Fruit fly (Drosophila melanogaster): ENCODE measurements around the gene Ucp4B.
A peak's percentile ranks its signal among the peaks of the same experiment; 100 is the strongest.

Gene Ucp4B

dm6 chr2L:5943229-5944078, 26.2 kb upstream of the Ucp4B start, which contains the start of the genes Sfp26Ad and Gpdh1 (continued):
- peak; percentile 66 for TF ChIP-seq CG7839 (tag; optimal IDR thresholded peaks at IDR 0.05)
- TF ChIP-seq CG9215 (GFP tag; IDR thresholded peaks at IDR 0.05) = peak; percentile 62
- no peak for TF ChIP-seq CG10431 (GFP tag; optimal IDR thresholded peaks at IDR 0.05)
- peak; percentile 15 for TF ChIP-seq sima (GFP tag; optimal IDR thresholded peaks at IDR 0.05)
- no peak for TF ChIP-seq CG8359 (GFP tag; optimal IDR thresholded peaks at IDR 0.05; ENCODE audit: borderline replicate concordance)
- TF ChIP-seq CG6654 (GFP tag; optimal IDR thresholded peaks at IDR 0.05) = no peak
- peak; percentile 75 for TF ChIP-seq MBD-R2 (GFP tag; IDR thresholded peaks at IDR 0.05)
- TF ChIP-seq slou (GFP tag; optimal IDR thresholded peaks at IDR 0.05) = peak; percentile 74
- peak; percentile 74 for TF ChIP-seq chn (GFP tag; optimal IDR thresholded peaks at IDR 0.05)
- TF ChIP-seq Gsc (GFP tag; IDR thresholded peaks at IDR 0.05) = no peak
- TF ChIP-seq trh (GFP tag; optimal IDR thresholded peaks at IDR 0.05) = peak; percentile 65
- TF ChIP-seq stc (GFP tag; IDR thresholded peaks at IDR 0.05) = peak; percentile 46
- TF ChIP-seq HLHmδ (GFP tag; optimal IDR thresholded peaks at IDR 0.05) = peak; percentile 28
- TF ChIP-seq shn (GFP tag; optimal IDR thresholded peaks at IDR 0.05) = peak; percentile 55
- TF ChIP-seq CG11093 (GFP tag; IDR thresholded peaks at IDR 0.05) = no peak
- peak; percentile 58 for TF ChIP-seq CG18619 (GFP tag; optimal IDR thresholded peaks at IDR 0.05)
- TF ChIP-seq ttk (GFP tag; IDR thresholded peaks at IDR 0.05) = peak; percentile 45; the same call in 1 of the 2 replicates
- peak; percentile 72 for TF ChIP-seq repo (GFP tag; optimal IDR thresholded peaks at IDR 0.05)

- TF ChIP-seq seq (GFP tag; IDR thresholded peaks at IDR 0.05) (no peak), E2f2 (GFP tag; IDR thresholded peaks at IDR 0.05) (peak; percentile 38; the same call in 1 of the 2 replicates), esg (GFP tag; conservative IDR thresholded peaks at IDR 0.05) (no peak), CG6654 (GFP tag; optimal IDR thresholded peaks at IDR 0.05) (no peak), chinmo (GFP tag; IDR thresholded peaks at IDR 0.05; ENCODE audit: partially characterized antibody) (peak; percentile 81; the same call in 1 of the 4 replicates), B-H2 (GFP tag; optimal IDR thresholded peaks at IDR 0.05) (peak; percentile 48), ato (GFP tag; IDR thresholded peaks at IDR 0.05; ENCODE audit: partially characterized antibody) (peak; percentile 27; the same call in 1 of the 2 replicates), CG34422 (GFP tag; IDR thresholded peaks at IDR 0.05) (peak; percentile 35; the same call in 1 of the 3 replicates), fd64A (GFP tag; optimal IDR thresholded peaks at IDR 0.05) (peak; percentile 21), Dll (GFP tag; IDR thresholded peaks at IDR 0.05; ENCODE audit: partially characterized antibody) (peak; percentile 50; the same call in 2 of the 4 replicates), NC2α (GFP tag; optimal IDR thresholded peaks at IDR 0.05) (peak; percentile 50), CG42726 (GFP tag; IDR thresholded peaks at IDR 0.05; ENCODE audit: partially characterized antibody) (0 out of 2 replicates have a peak, but pooled peaks have one; percentile 53), D (optimal IDR thresholded peaks at IDR 0.05) (no peak), D (GFP tag; optimal IDR thresholded peaks at IDR 0.05) (no peak), HmgZ (tag; optimal IDR thresholded peaks at IDR 0.05) (peak; percentile 53), onecut (GFP tag; IDR thresholded peaks at IDR 0.05) (peak; percentile 18; the same call in 1 of the 2 replicates), CG11696 (GFP tag; IDR thresholded peaks at IDR 0.05) (no peak), Med (GFP tag) (peak; percentile 82), crol (GFP tag; IDR thresholded peaks at IDR 0.05) (peak; percentile 56; the same call in 1 of the 2 replicates), jumu (GFP tag; optimal IDR thresholded peaks at IDR 0.05) (peak; percentile 23), Dref (GFP tag; IDR thresholded peaks at IDR 0.05) (no peak), lola (GFP tag; optimal IDR thresholded peaks at IDR 0.05) (peak in 1 of 3 experiments; percentile 3), lov (optimal IDR thresholded peaks at IDR 0.05) (no peak), lov (GFP tag; IDR thresholded peaks at IDR 0.05) (no peak), ase (GFP tag; IDR thresholded peaks at IDR 0.05) (no peak), grn (GFP tag; optimal IDR thresholded peaks at IDR 0.05) (peak; percentile 97), wdn (GFP tag; IDR thresholded peaks at IDR 0.05) (no peak), Adf1 (GFP tag; IDR thresholded peaks at IDR 0.05) (no peak), CG13624 (GFP tag; optimal IDR thresholded peaks at IDR 0.05) (peak; percentile 39)
These were observed 25.1 kb upstream of the Ucp4B start for dm6 chr2L:5944305-5945282.

Data from whole organism, embryonic.